Fruit fly (Drosophila melanogaster) whole organism, embryonic: ENCODE measurements around the gene CG6283.

Experiments
- CG17612 ChIP-seq: fragments of 200-800 bp; sonication (Bioruptor generic); IDR thresholded peaks from 2 replicates; pipeline ENCODE4 v1.3.6; 2022; ENCODE audit warnings: missing biosample characterization, missing genetic modification characterization
- CG4328 ChIP-seq: fragments of 200-800 bp; sonication (Bioruptor generic); optimal IDR thresholded peaks from 3 replicates; lab custom pipeline; 2017; ENCODE audit warnings: missing biosample characterization, missing genetic modification reagents, missing genetic modification characterization
- CG4360 ChIP-seq: fragments of 200-800 bp; sonication (Bioruptor generic); IDR thresholded peaks from 2 replicates; pipeline ENCODE4 v1.3.6; 2022; ENCODE audit warnings: missing biosample characterization, missing genetic modification characterization
- Dek ChIP-seq: fragments of 200-800 bp; sonication (Bioruptor generic); optimal IDR thresholded peaks from 3 replicates; lab custom pipeline; 2019; ENCODE audit warnings: missing biosample characterization, mild to moderate bottlenecking, missing genetic modification characterization, moderate library complexity
- HLH54F ChIP-seq: fragments of 200-800 bp; sonication (Bioruptor generic); optimal IDR thresholded peaks from 3 replicates; lab custom pipeline; 2016; ENCODE audit warnings: missing biosample characterization, missing genetic modification characterization
- crol ChIP-seq: fragments of 200-800 bp; sonication (Bioruptor generic); IDR thresholded peaks from 2 replicates; pipeline ENCODE4 v1.3.6; 2022; ENCODE audit warnings: missing biosample characterization, missing genetic modification characterization
- gsb ChIP-seq: fragments of 200-800 bp; sonication (Bioruptor generic); IDR thresholded peaks from 2 replicates; pipeline ENCODE4 v1.3.6; 2022; ENCODE audit warnings: missing biosample characterization, missing genetic modification characterization
- mirr ChIP-seq: fragments of 200-800 bp; sonication (Bioruptor generic); optimal IDR thresholded peaks from 3 replicates; lab custom pipeline; 2018; ENCODE audit warnings: missing biosample characterization, mild to moderate bottlenecking, missing genetic modification characterization
- oc ChIP-seq: fragments of 200-800 bp; sonication (Bioruptor generic); optimal IDR thresholded peaks from 2 replicates; lab custom pipeline; 2018; ENCODE audit warnings: missing biosample characterization, mild to moderate bottlenecking, missing genetic modification characterization, moderate library complexity
- tin ChIP-seq: fragments of 200-800 bp; sonication (Bioruptor generic); optimal IDR thresholded peaks from 3 replicates; lab custom pipeline; 2016; ENCODE audit warnings: missing biosample characterization, missing genetic modification characterization
- wor ChIP-seq: fragments of 200-800 bp; sonication (Bioruptor generic); IDR thresholded peaks from 2 replicates; pipeline ENCODE4 v1.3.6; 2022; ENCODE audit warnings: missing biosample characterization, missing genetic modification characterization

DNA sequence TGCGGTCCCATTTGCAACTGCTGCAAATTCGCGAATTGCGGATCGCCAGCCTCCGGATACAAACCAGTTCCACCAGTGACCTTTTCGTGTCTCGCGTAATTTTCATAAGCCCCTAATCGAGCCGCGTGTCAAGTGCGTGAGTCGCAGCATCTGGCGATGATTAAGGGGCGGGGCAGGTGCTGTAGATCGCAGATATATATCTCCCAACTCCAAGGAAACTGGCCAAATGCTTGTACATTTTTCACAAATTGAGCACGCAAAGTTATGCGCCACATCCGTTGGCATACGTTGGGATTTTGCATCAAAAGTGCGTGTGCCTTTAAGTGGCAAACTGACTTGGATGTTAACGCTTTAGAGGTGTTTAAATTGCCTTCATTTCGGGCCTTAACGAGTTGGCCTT is 18.9 kb upstream of the CG6283 start:
- no peak for TF ChIP-seq HLH54F (GFP tag; lab: Kevin White, UChicago)
- TF ChIP-seq wor, result no peak
- TF ChIP-seq CG17612, result no peak
- no peak for TF ChIP-seq oc (tag; lab: Kevin White, UChicago)
- no peak for TF ChIP-seq crol (GFP tag; lab: Robert Waterston, UW)
- TF ChIP-seq CG4328 (GFP tag; lab: Kevin White, UChicago), result no peak
- TF ChIP-seq gsb (GFP tag; lab: Robert Waterston, UW), result no peak
- TF ChIP-seq tin (GFP tag; lab: Kevin White, UChicago), result no peak
- no peak for TF ChIP-seq Dek (tag; lab: Kevin White, UChicago)
- no peak for TF ChIP-seq CG4360
- TF ChIP-seq mirr (GFP tag; lab: Kevin White, UChicago), result no peak
